Fruit fly (Drosophila melanogaster) whole organism, prepupa: ENCODE results near the gene CG5107.
A peak's percentile ranks its signal among the peaks of the same experiment; 100 is the strongest.

ENCODE experiments used
- Blimp-1 ChIP-seq: fragments of 200-800 bp; sonication (Bioruptor generic); optimal IDR thresholded peaks from 3 replicates; lab custom pipeline; 2017; ENCODE audit warnings: missing biosample characterization, missing genetic modification characterization, mild to moderate bottlenecking, moderate library complexity, missing genetic modification reagents
- CG10631 ChIP-seq: fragments of 200-800 bp; sonication (Bioruptor generic); optimal IDR thresholded peaks from 2 replicates; lab custom pipeline; 2016; ENCODE audit warnings: missing biosample characterization, missing genetic modification characterization
- CG11294 ChIP-seq: fragments of 200-800 bp; sonication (Bioruptor generic); IDR thresholded peaks from 2 replicates; pipeline ENCODE4 v1.3.6; 2022; ENCODE audit warnings: missing biosample characterization, missing genetic modification characterization
- CG11762 ChIP-seq: fragments of 200-800 bp; sonication (Bioruptor generic); optimal IDR thresholded peaks from 3 replicates; lab custom pipeline; 2016; ENCODE audit warnings: missing biosample characterization, missing genetic modification characterization; ENCODE audit not compliant: insufficient read depth
- CG15336 ChIP-seq: fragments of 200-800 bp; sonication (Bioruptor generic); IDR thresholded peaks from 2 replicates; pipeline ENCODE4 v1.3.6; 2022; ENCODE audit warnings: missing biosample characterization, missing genetic modification characterization
- CG1621 ChIP-seq: fragments of 200-800 bp; sonication (Bioruptor generic); optimal IDR thresholded peaks from 3 replicates; lab custom pipeline; 2018; ENCODE audit warnings: missing biosample characterization, mild to moderate bottlenecking, missing genetic modification characterization
- CG16779 ChIP-seq: fragments of 200-800 bp; sonication (Bioruptor generic); optimal IDR thresholded peaks from 3 replicates; lab custom pipeline; 2017; ENCODE audit warnings: missing biosample characterization, mild to moderate bottlenecking, missing genetic modification characterization
- CG3032 ChIP-seq: fragments of 200-800 bp; optimal IDR thresholded peaks from 2 replicates; lab custom pipeline; 2019; ENCODE audit warnings: missing biosample characterization, mild to moderate bottlenecking, missing genetic modification characterization, moderate library complexity
- CG31627 ChIP-seq: fragments of 200-800 bp; sonication (Bioruptor generic); optimal IDR thresholded peaks from 3 replicates; lab custom pipeline; 2016; ENCODE audit warnings: missing biosample characterization, missing genetic modification characterization
- CG32006 ChIP-seq: fragments of 200-800 bp; sonication (Bioruptor generic); optimal IDR thresholded peaks from 3 replicates; lab custom pipeline; 2017; ENCODE audit warnings: missing biosample characterization, mild to moderate bottlenecking, missing genetic modification characterization
- CG34406 ChIP-seq: fragments of 200-800 bp; sonication (Bioruptor generic); optimal IDR thresholded peaks from 3 replicates; lab custom pipeline; 2016; ENCODE audit warnings: missing biosample characterization, missing genetic modification characterization
- CG3919 ChIP-seq: fragments of 200-800 bp; sonication (Bioruptor generic); optimal IDR thresholded peaks from 3 replicates; lab custom pipeline; 2016; ENCODE audit warnings: missing biosample characterization, missing genetic modification characterization
- CG6163 ChIP-seq: fragments of 200-800 bp; sonication (Bioruptor generic); IDR thresholded peaks from 3 replicates; pipeline ENCODE4 v1.3.6; 2022; ENCODE audit warnings: missing biosample characterization, missing genetic modification characterization
- CG6276 ChIP-seq: fragments of 200-800 bp; sonication (Bioruptor generic); optimal IDR thresholded peaks from 2 replicates; lab custom pipeline; 2017; ENCODE audit warnings: missing biosample characterization, mild to moderate bottlenecking, missing genetic modification characterization
- CG6808 ChIP-seq: fragments of 200-800 bp; sonication (Bioruptor generic); optimal IDR thresholded peaks from 3 replicates; lab custom pipeline; 2017; ENCODE audit warnings: missing biosample characterization, missing genetic modification characterization, mild to moderate bottlenecking, moderate library complexity, missing genetic modification reagents
- CG6854 ChIP-seq: fragments of 200-800 bp; sonication (Bioruptor generic); optimal IDR thresholded peaks from 2 replicates; lab custom pipeline; 2017; ENCODE audit warnings: missing biosample characterization, mild to moderate bottlenecking, missing genetic modification characterization
- CG7368 ChIP-seq: fragments of 200-800 bp; sonication (Bioruptor generic); optimal IDR thresholded peaks from 3 replicates; lab custom pipeline; 2016; ENCODE audit warnings: missing biosample characterization, missing genetic modification characterization
- CG8632 ChIP-seq: fragments of 200-800 bp; sonication (Bioruptor generic); optimal IDR thresholded peaks from 3 replicates; lab custom pipeline; 2016; ENCODE audit warnings: missing biosample characterization, missing genetic modification characterization
- CG9139 ChIP-seq: fragments of 200-800 bp; sonication (Bioruptor generic); optimal IDR thresholded peaks from 3 replicates; lab custom pipeline; 2017; ENCODE audit warnings: missing biosample characterization, mild to moderate bottlenecking, missing genetic modification characterization
- Eip75B ChIP-seq: fragments of 200-800 bp; sonication (Bioruptor generic); optimal IDR thresholded peaks from 3 replicates; lab custom pipeline; 2016; ENCODE audit warnings: missing biosample characterization, missing genetic modification characterization
- Eip78C ChIP-seq: fragments of 200-800 bp; sonication (Bioruptor generic); peaks from one replicate; lab custom pipeline; 2016; ENCODE audit warnings: missing biosample characterization, missing genetic modification characterization
- Eip93F ChIP-seq: fragments of 200-800 bp; sonication (Bioruptor generic); optimal IDR thresholded peaks from 2 replicates; lab custom pipeline; 2016; ENCODE audit warnings: missing biosample characterization, mild to moderate bottlenecking, missing genetic modification characterization
- Ets96B ChIP-seq: fragments of 200-800 bp; optimal IDR thresholded peaks from 2 replicates; lab custom pipeline; 2019; ENCODE audit warnings: missing biosample characterization, mild to moderate bottlenecking, missing genetic modification characterization, moderate library complexity
- Gug ChIP-seq: fragments of 200-800 bp; sonication (Bioruptor generic); IDR thresholded peaks from 2 replicates; pipeline ENCODE4 v1.3.6; 2022; ENCODE audit warnings: missing biosample characterization, missing genetic modification characterization
- Hr38 ChIP-seq: sonication (Bioruptor generic); optimal IDR thresholded peaks from 2 replicates; lab custom pipeline; 2016; ENCODE audit warnings: missing biosample characterization, missing genetic modification characterization
- Hr39 ChIP-seq: fragments of 200-800 bp; sonication (Bioruptor generic); optimal IDR thresholded peaks from 2 replicates; lab custom pipeline; 2016; ENCODE audit warnings: missing biosample characterization, missing genetic modification characterization
- Met ChIP-seq: fragments of 200-800 bp; sonication (Bioruptor generic); optimal IDR thresholded peaks from 3 replicates; lab custom pipeline; 2016; ENCODE audit warnings: missing biosample characterization, missing genetic modification characterization
- OdsH ChIP-seq: fragments of 200-800 bp; sonication (Bioruptor generic); optimal IDR thresholded peaks from 3 replicates; lab custom pipeline; 2016; ENCODE audit warnings: missing biosample characterization, missing genetic modification characterization
- Smox ChIP-seq: fragments of 200-800 bp; sonication (Bioruptor generic); optimal IDR thresholded peaks from 3 replicates; lab custom pipeline; 2016; ENCODE audit warnings: missing biosample characterization, missing genetic modification characterization
- Sox102F ChIP-seq: fragments of 200-800 bp; sonication (Bioruptor generic); optimal IDR thresholded peaks from 2 replicates; lab custom pipeline; 2016; ENCODE audit warnings: missing biosample characterization, mild to moderate bottlenecking, missing genetic modification characterization
- Sox14 ChIP-seq: fragments of 200-800 bp; sonication (Bioruptor generic); optimal IDR thresholded peaks from 3 replicates; lab custom pipeline; 2016; ENCODE audit warnings: missing biosample characterization, missing genetic modification characterization
- acj6 ChIP-seq: fragments of 200-800 bp; sonication (Bioruptor generic); optimal IDR thresholded peaks from 3 replicates; lab custom pipeline; 2016; ENCODE audit warnings: missing biosample characterization, missing genetic modification characterization
- cyc ChIP-seq: fragments of 200-800 bp; sonication (Bioruptor generic); optimal IDR thresholded peaks from 3 replicates; lab custom pipeline; 2016; ENCODE audit warnings: missing biosample characterization, missing genetic modification characterization
- dac ChIP-seq: fragments of 200-800 bp; sonication (Bioruptor generic); optimal IDR thresholded peaks from 2 replicates; lab custom pipeline; 2017; ENCODE audit warnings: missing biosample characterization, mild to moderate bottlenecking, missing genetic modification characterization
- eg ChIP-seq: fragments of 200-800 bp; sonication (Bioruptor generic); IDR thresholded peaks from 3 replicates; pipeline ENCODE4 v1.3.6; 2022; ENCODE audit warnings: missing biosample characterization, missing genetic modification characterization
- esn ChIP-seq: fragments of 200-800 bp; sonication (Bioruptor generic); optimal IDR thresholded peaks from 2 replicates; lab custom pipeline; 2016; ENCODE audit warnings: missing biosample characterization, mild to moderate bottlenecking, missing genetic modification characterization, moderate library complexity
- fd59A ChIP-seq: fragments of 200-800 bp; sonication (Bioruptor generic); optimal IDR thresholded peaks from 2 replicates; lab custom pipeline; 2017; ENCODE audit warnings: missing biosample characterization, mild to moderate bottlenecking, missing genetic modification characterization, missing genetic modification reagents
- fd85E ChIP-seq: fragments of 200-800 bp; sonication (Bioruptor generic); optimal IDR thresholded peaks from 3 replicates; lab custom pipeline; 2016; ENCODE audit warnings: missing biosample characterization, missing genetic modification characterization
- fkh ChIP-seq: fragments of 200-800 bp; sonication (Bioruptor generic); optimal IDR thresholded peaks from 3 replicates; lab custom pipeline; 2017; ENCODE audit warnings: missing biosample characterization, mild to moderate bottlenecking, missing genetic modification characterization, moderate library complexity
- lz ChIP-seq: fragments of 200-800 bp; sonication (Bioruptor generic); optimal IDR thresholded peaks from 3 replicates; lab custom pipeline; 2016; ENCODE audit warnings: missing biosample characterization, missing genetic modification characterization
- net ChIP-seq: fragments of 200-800 bp; sonication (Bioruptor generic); optimal IDR thresholded peaks from 3 replicates; lab custom pipeline; 2016; ENCODE audit warnings: missing biosample characterization, missing genetic modification characterization
- pdm3 ChIP-seq: fragments of 200-800 bp; sonication (Bioruptor generic); optimal IDR thresholded peaks from 3 replicates; lab custom pipeline; 2016; ENCODE audit warnings: missing biosample characterization, missing genetic modification characterization
- salr ChIP-seq, 2 experiments: fragments of 200-800 bp; sonication (Bioruptor generic); optimal IDR thresholded peaks; 3 replicates each; lab custom pipeline; 2016 to 2018; ENCODE audit warnings: missing biosample characterization in 2 of 2, missing genetic modification characterization in 2 of 2, mild to moderate bottlenecking in 1 of 2
- spab ChIP-seq: fragments of 200-800 bp; sonication (Bioruptor generic); optimal IDR thresholded peaks from 2 replicates; lab custom pipeline; 2017; ENCODE audit warnings: missing biosample characterization, mild to moderate bottlenecking, missing genetic modification characterization, missing genetic modification reagents
- ss ChIP-seq, 2 experiments: fragments of 200-800 bp; sonication (Bioruptor generic); optimal IDR thresholded peaks; 2 replicates in 1 of 2; 3 replicates in 1 of 2; lab custom pipeline; 2017 to 2018; ENCODE audit warnings: mild to moderate bottlenecking in 2 of 2, missing biosample characterization in 2 of 2, missing genetic modification characterization in 2 of 2, moderate library complexity in 1 of 2
- svp ChIP-seq: fragments of 200-800 bp; sonication (Bioruptor generic); peaks from one replicate; lab custom pipeline; 2016; ENCODE audit warnings: missing biosample characterization, missing genetic modification characterization
- topi ChIP-seq: fragments of 200-800 bp; sonication (Bioruptor generic); optimal IDR thresholded peaks from 3 replicates; lab custom pipeline; 2016; ENCODE audit warnings: missing biosample characterization, missing genetic modification characterization
- vri ChIP-seq: fragments of 200-800 bp; sonication (Bioruptor generic); optimal IDR thresholded peaks from 3 replicates; lab custom pipeline; 2016; ENCODE audit warnings: missing biosample characterization, mild to moderate bottlenecking, missing genetic modification characterization

The CG5107 gene

dm6 chr3R:25482463-25483173, 22.4 kb upstream of the CG5107 start, which contains the start of the genes XNP, CG42488 and CG5116 (continued):
- TF ChIP-seq topi (GFP tag; lab: Kevin White, UChicago) (no peak), net (GFP tag; lab: Kevin White, UChicago) (peak; percentile 75), ss (GFP tag; optimal IDR thresholded peaks at IDR 0.05; lab: Kevin White, UChicago) (peak; percentile 90), CG9139 (GFP tag; lab: Kevin White, UChicago) (peak; percentile 83), CG15336 (GFP tag; lab: Robert Waterston, UW) (peak; percentile 69), CG10631 (no peak), Blimp-1 (no peak), Eip93F (GFP tag; lab: Kevin White, UChicago) (no peak), Ets96B (peak; percentile 72), CG8632 (peak; percentile 17), fd59A (GFP tag; lab: Kevin White, UChicago) (peak; percentile 44), Met (no peak)

dm6 chr3R:25489116-25489515, 15.9 kb upstream of the CG5107 start:
- TF ChIP-seq CG11294 (GFP tag; lab: Robert Waterston, UW) (0 out of 2 replicates have a peak, but pooled peaks have one; percentile 26), acj6 (GFP tag; lab: Kevin White, UChicago) (peak; percentile 35), fkh (GFP tag; lab: Kevin White, UChicago) (peak; percentile 96), Eip75B (GFP tag; lab: Kevin White, UChicago) (peak; percentile 29), Hr38 (GFP tag; lab: Kevin White, UChicago) (no peak), pdm3 (GFP tag; lab: Kevin White, UChicago) (no peak), Sox102F (GFP tag; lab: Kevin White, UChicago) (no peak), CG1621 (tag; lab: Kevin White, UChicago) (no peak), CG7368 (GFP tag; lab: Kevin White, UChicago) (peak; percentile 3), CG6163 (GFP tag; lab: Robert Waterston, UW) (peak; percentile 48; the same call in 2 of the 3 replicates), Hr39 (no peak), Ets96B (peak; percentile 64), topi (GFP tag; lab: Kevin White, UChicago) (no peak), fd85E (GFP tag; lab: Kevin White, UChicago) (no peak), cyc (GFP tag; lab: Kevin White, UChicago) (peak; percentile 12), spab (peak; percentile 39), CG15336 (GFP tag; lab: Robert Waterston, UW) (peak; percentile 66), OdsH (GFP tag; lab: Kevin White, UChicago) (no peak), Sox14 (GFP tag; lab: Kevin White, UChicago) (no peak), Smox (GFP tag; lab: Kevin White, UChicago) (no peak), ss (GFP tag; optimal IDR thresholded peaks at IDR 0.05; lab: Kevin White, UChicago) (no peak), esn (peak; percentile 9), svp (GFP tag; lab: Kevin White, UChicago) (peak; percentile 76), CG6808 (GFP tag; lab: Kevin White, UChicago) (peak; percentile 59), CG3919 (GFP tag; lab: Kevin White, UChicago) (peak; percentile 67), CG31627 (GFP tag; lab: Kevin White, UChicago) (no peak), CG34406 (peak; percentile 36), CG6854 (GFP tag; lab: Kevin White, UChicago) (no peak), dac (GFP tag; lab: Kevin White, UChicago) (peak; percentile 22), CG16779 (tag; lab: Kevin White, UChicago) (peak; percentile 36), vri (GFP tag; lab: Kevin White, UChicago) (no peak), Met (no peak), Gug (GFP tag; lab: Robert Waterston, UW) (peak; percentile 27; the same call in 1 of the 2 replicates), CG32006 (GFP tag; lab: Kevin White, UChicago) (peak; percentile 62), salr (GFP tag; optimal IDR thresholded peaks at IDR 0.05; lab: Kevin White, UChicago) (peak in 1 of 2 experiments; percentile 8), Eip93F (GFP tag; lab: Kevin White, UChicago) (no peak), CG6276 (GFP tag; lab: Kevin White, UChicago) (peak; percentile 19), eg (peak; percentile 77), lz (GFP tag; lab: Kevin White, UChicago) (no peak), CG8632 (no peak), Eip78C (GFP tag; lab: Kevin White, UChicago) (peak; percentile 45), CG11762 (GFP tag; lab: Kevin White, UChicago) (peak; percentile 30), CG3032 (tag; lab: Kevin White, UChicago) (peak; percentile 56)
